Fruit fly (Drosophila melanogaster) whole organism, embryonic: Measurements from ENCODE around the gene Alg11.

Source experiments
- Adf1 ChIP-seq: fragments of 200-800 bp; sonication (Bioruptor generic); IDR thresholded peaks from 2 replicates; pipeline ENCODE4 v1.3.6; 2022; ENCODE audit warnings: missing biosample characterization, missing genetic modification characterization
- CG11398 ChIP-seq: fragments of 200-800 bp; sonication (Bioruptor generic); optimal IDR thresholded peaks from 2 replicates; lab custom pipeline; 2016; ENCODE audit warnings: missing biosample characterization, missing genetic modification characterization
- CG12071 ChIP-seq: fragments of 200-800 bp; sonication (Bioruptor generic); optimal IDR thresholded peaks from 3 replicates; lab custom pipeline; 2018; ENCODE audit warnings: missing biosample characterization, mild to moderate bottlenecking, missing genetic modification characterization
- CG14441 ChIP-seq: fragments of 200-800 bp; sonication (Bioruptor generic); IDR thresholded peaks from 2 replicates; pipeline ENCODE4 v1.3.6; 2022; ENCODE audit warnings: missing biosample characterization, missing genetic modification characterization
- CG2129 ChIP-seq: fragments of 200-800 bp; sonication (Bioruptor generic); IDR thresholded peaks from 2 replicates; pipeline ENCODE4 v1.3.6; 2022; ENCODE audit warnings: missing biosample characterization, missing genetic modification characterization; ENCODE audit not compliant: partially characterized antibody
- CG2199 ChIP-seq: fragments of 200-800 bp; sonication (Bioruptor generic); IDR thresholded peaks from 3 replicates; pipeline ENCODE4 v1.3.6; 2022; ENCODE audit warnings: missing biosample characterization, missing genetic modification characterization
- CG3163 ChIP-seq: fragments of 200-800 bp; sonication (Bioruptor generic); optimal IDR thresholded peaks from 3 replicates; lab custom pipeline; 2016; ENCODE audit warnings: missing biosample characterization, missing genetic modification characterization
- CG32532 ChIP-seq: fragments of 200-800 bp; sonication (Bioruptor generic); IDR thresholded peaks from 2 replicates; pipeline ENCODE4 v1.3.6; 2022; ENCODE audit warnings: missing biosample characterization, missing genetic modification characterization
- CG32767 ChIP-seq: fragments of 200-800 bp; sonication (Bioruptor generic); IDR thresholded peaks from 2 replicates; pipeline ENCODE4 v1.3.6; 2022; ENCODE audit warnings: missing biosample characterization, missing genetic modification characterization
- CG6254 ChIP-seq: fragments of 200-800 bp; sonication (Bioruptor generic); optimal IDR thresholded peaks from 3 replicates; lab custom pipeline; 2017; ENCODE audit warnings: mild to moderate bottlenecking, missing biosample characterization, missing genetic modification reagents, missing genetic modification characterization
- CG9609 ChIP-seq: fragments of 200-800 bp; sonication (Bioruptor generic); optimal IDR thresholded peaks from 3 replicates; lab custom pipeline; 2016; ENCODE audit warnings: missing biosample characterization, missing genetic modification characterization
- CTCF ChIP-seq: fragments of 200-800 bp; sonication (Bioruptor generic); optimal IDR thresholded peaks from 2 replicates; lab custom pipeline; 2017; ENCODE audit warnings: missing biosample characterization, mild to moderate bottlenecking, missing genetic modification characterization, moderate library complexity
- CoRest ChIP-seq: fragments of 200-800 bp; sonication (Bioruptor generic); optimal IDR thresholded peaks from 3 replicates; lab custom pipeline; 2018; ENCODE audit warnings: missing biosample characterization, mild to moderate bottlenecking, missing genetic modification characterization, moderate library complexity
- D19A ChIP-seq: fragments of 200-800 bp; optimal IDR thresholded peaks from 3 replicates; lab custom pipeline; 2019; ENCODE audit warnings: missing biosample characterization, mild to moderate bottlenecking, missing genetic modification characterization, moderate library complexity
- Deaf1 ChIP-seq: fragments of 200-800 bp; optimal IDR thresholded peaks from 3 replicates; lab custom pipeline; 2019; ENCODE audit warnings: missing biosample characterization, mild to moderate bottlenecking, missing genetic modification characterization, moderate library complexity
- Dref ChIP-seq: fragments of 200-800 bp; sonication (Bioruptor generic); IDR thresholded peaks from 2 replicates; pipeline ENCODE4 v1.3.6; 2022; ENCODE audit warnings: missing biosample characterization, missing genetic modification characterization
- HLHmδ ChIP-seq: fragments of 200-800 bp; sonication (Bioruptor generic); optimal IDR thresholded peaks from 2 replicates; lab custom pipeline; 2018; ENCODE audit warnings: missing biosample characterization, mild to moderate bottlenecking, missing genetic modification characterization, moderate library complexity
- Hmr ChIP-seq: fragments of 200-800 bp; sonication (Bioruptor generic); optimal IDR thresholded peaks from 3 replicates; lab custom pipeline; 2017; ENCODE audit warnings: mild to moderate bottlenecking, missing biosample characterization, missing genetic modification reagents, missing genetic modification characterization
- Hr78 ChIP-seq, 2 experiments: fragments of 200-800 bp in 1 of 2; fragments of >200 bp in 1 of 2; sonication (Bioruptor generic) in 1 of 2; optimal IDR thresholded peaks; 2 replicates each; lab custom pipeline; 2017 to 2019; ENCODE audit warnings: missing biosample characterization in 2 of 2, missing genetic modification characterization in 2 of 2, mild to moderate bottlenecking in 1 of 2, moderate library complexity in 1 of 2
- Jarid2 ChIP-seq: fragments of 200-800 bp; sonication (Bioruptor generic); optimal IDR thresholded peaks from 3 replicates; lab custom pipeline; 2017; ENCODE audit warnings: mild to moderate bottlenecking, missing biosample characterization, missing genetic modification reagents, missing genetic modification characterization
- NC2α ChIP-seq: fragments of 200-800 bp; sonication (Bioruptor generic); optimal IDR thresholded peaks from 2 replicates; lab custom pipeline; 2016; ENCODE audit warnings: missing biosample characterization, missing genetic modification characterization
- Nf-YC ChIP-seq: fragments of 200-800 bp; optimal IDR thresholded peaks from 3 replicates; lab custom pipeline; 2019; ENCODE audit warnings: missing biosample characterization, mild to moderate bottlenecking, missing genetic modification characterization, moderate library complexity
- Optix ChIP-seq: fragments of 200-800 bp; sonication (Bioruptor generic); IDR thresholded peaks from 3 replicates; pipeline ENCODE4 v1.3.6; 2022; ENCODE audit warnings: missing biosample characterization, missing genetic modification characterization
- Pdp1 ChIP-seq, 2 experiments: fragments of 200-800 bp; sonication (Bioruptor generic); optimal IDR thresholded peaks; 3 replicates each; lab custom pipeline; 2016; ENCODE audit warnings: missing biosample characterization in 2 of 2, missing genetic modification characterization in 2 of 2, mild to moderate bottlenecking in 1 of 2, moderate library complexity in 1 of 2
- Scr ChIP-seq: fragments of 200-800 bp; sonication (Bioruptor generic); IDR thresholded peaks from 2 replicates; pipeline ENCODE4 v1.3.6; 2022; ENCODE audit warnings: missing biosample characterization, missing genetic modification characterization; ENCODE audit not compliant: partially characterized antibody
- Sin3A ChIP-seq: fragments of >200 bp; optimal IDR thresholded peaks from 2 replicates; lab custom pipeline; 2018
- Sry-β ChIP-seq: fragments of 200-800 bp; sonication (Bioruptor generic); optimal IDR thresholded peaks from 2 replicates; lab custom pipeline; 2018; ENCODE audit warnings: missing biosample characterization, mild to moderate bottlenecking, missing genetic modification characterization, moderate library complexity
- Trl ChIP-seq, 3 experiments: fragments of >200 bp in 2 of 3; fragments of 200-800 bp in 1 of 3; sonication (Bioruptor generic) in 1 of 3; optimal IDR thresholded peaks; 2 replicates in 1 of 3; 3 replicates in 2 of 3; lab custom pipeline; 2016 to 2017; ENCODE audit warnings: missing biosample characterization in 1 of 3, missing genetic modification characterization in 1 of 3
- cg ChIP-seq: fragments of 200-800 bp; sonication (Bioruptor generic); optimal IDR thresholded peaks from 3 replicates; lab custom pipeline; 2019; ENCODE audit warnings: missing biosample characterization, mild to moderate bottlenecking, missing genetic modification characterization, moderate library complexity
- chinmo ChIP-seq: fragments of 200-800 bp; sonication (Bioruptor generic); IDR thresholded peaks from 4 replicates; pipeline ENCODE4 v1.3.6; 2022; ENCODE audit warnings: missing biosample characterization, missing genetic modification characterization; ENCODE audit not compliant: partially characterized antibody
- chm ChIP-seq: fragments of 200-800 bp; sonication (Bioruptor generic); IDR thresholded peaks from 2 replicates; pipeline ENCODE4 v1.3.6; 2022; ENCODE audit warnings: missing biosample characterization, missing genetic modification characterization
- ci ChIP-seq: fragments of 200-800 bp; sonication (Bioruptor generic); IDR thresholded peaks from 3 replicates; pipeline ENCODE4 v1.3.6; 2022; ENCODE audit warnings: missing biosample characterization, missing genetic modification characterization
- ewg ChIP-seq: fragments of 200-800 bp; sonication (Bioruptor generic); optimal IDR thresholded peaks from 3 replicates; lab custom pipeline; 2017; ENCODE audit warnings: mild to moderate bottlenecking, missing biosample characterization, missing genetic modification reagents, missing genetic modification characterization
- gcm ChIP-seq: fragments of 200-800 bp; sonication (Bioruptor generic); optimal IDR thresholded peaks from 2 replicates; lab custom pipeline; 2019; ENCODE audit warnings: missing biosample characterization, mild to moderate bottlenecking, missing genetic modification characterization, moderate library complexity
- ken ChIP-seq: fragments of 200-800 bp; sonication (Bioruptor generic); IDR thresholded peaks from 3 replicates; pipeline ENCODE4 v1.3.6; 2022; ENCODE audit warnings: missing biosample characterization, missing genetic modification characterization
- nerfin-1 ChIP-seq: fragments of 200-800 bp; sonication (Bioruptor generic); optimal IDR thresholded peaks from 3 replicates; lab custom pipeline; 2019; ENCODE audit warnings: missing biosample characterization, mild to moderate bottlenecking, missing genetic modification characterization, moderate library complexity
- oc ChIP-seq: fragments of 200-800 bp; sonication (Bioruptor generic); optimal IDR thresholded peaks from 2 replicates; lab custom pipeline; 2018; ENCODE audit warnings: missing biosample characterization, mild to moderate bottlenecking, missing genetic modification characterization, moderate library complexity
- otp ChIP-seq: fragments of 200-800 bp; sonication (Bioruptor generic); IDR thresholded peaks from 3 replicates; pipeline ENCODE4, ENCODE4 v1.3.6; 2022; ENCODE audit warnings: missing biosample characterization, missing genetic modification characterization
- prd ChIP-seq, 3 experiments: fragments of >200 bp in 2 of 3; fragments of 200-800 bp in 1 of 3; sonication (Bioruptor generic) in 1 of 3; optimal IDR thresholded peaks in 2 of 3; IDR thresholded peaks in 1 of 3; 2 replicates in 2 of 3; 3 replicates in 1 of 3; pipeline versions ENCODE4 v1.3.6 to Lab custom; 2017 to 2022; ENCODE audit warnings: missing biosample characterization in 1 of 3, missing genetic modification characterization in 1 of 3
- pros ChIP-seq: fragments of 200-800 bp; sonication (Bioruptor generic); optimal IDR thresholded peaks from 3 replicates; lab custom pipeline; 2019; ENCODE audit warnings: missing biosample characterization, mild to moderate bottlenecking, missing genetic modification characterization, moderate library complexity
- sens ChIP-seq: fragments of 200-800 bp; sonication (Bioruptor generic); peaks from one replicate; lab custom pipeline; 2016; ENCODE audit warnings: missing biosample characterization, missing genetic modification characterization
- shn ChIP-seq: fragments of 200-800 bp; sonication (Bioruptor generic); optimal IDR thresholded peaks from 3 replicates; lab custom pipeline; 2016; ENCODE audit warnings: missing biosample characterization, missing genetic modification characterization
- sob ChIP-seq: fragments of 200-800 bp; sonication (Bioruptor generic); IDR thresholded peaks from 2 replicates; pipeline ENCODE4 v1.3.6; 2022; ENCODE audit warnings: missing biosample characterization, missing genetic modification characterization
- tin ChIP-seq: fragments of 200-800 bp; sonication (Bioruptor generic); optimal IDR thresholded peaks from 3 replicates; lab custom pipeline; 2016; ENCODE audit warnings: missing biosample characterization, missing genetic modification characterization
- ttk ChIP-seq: fragments of 200-800 bp; sonication (Bioruptor generic); IDR thresholded peaks from 2 replicates; pipeline ENCODE4 v2.1.2; 2022; ENCODE audit warnings: missing biosample characterization, missing genetic modification characterization
- tx ChIP-seq: fragments of 200-800 bp; sonication (Bioruptor generic); optimal IDR thresholded peaks from 2 replicates; lab custom pipeline; 2016; ENCODE audit warnings: missing biosample characterization, missing genetic modification characterization
- wek ChIP-seq: fragments of 200-800 bp; sonication (Bioruptor generic); optimal IDR thresholded peaks from 3 replicates; lab custom pipeline; 2018; ENCODE audit warnings: missing biosample characterization, mild to moderate bottlenecking, missing genetic modification characterization, moderate library complexity

The Alg11 gene

DNA sequence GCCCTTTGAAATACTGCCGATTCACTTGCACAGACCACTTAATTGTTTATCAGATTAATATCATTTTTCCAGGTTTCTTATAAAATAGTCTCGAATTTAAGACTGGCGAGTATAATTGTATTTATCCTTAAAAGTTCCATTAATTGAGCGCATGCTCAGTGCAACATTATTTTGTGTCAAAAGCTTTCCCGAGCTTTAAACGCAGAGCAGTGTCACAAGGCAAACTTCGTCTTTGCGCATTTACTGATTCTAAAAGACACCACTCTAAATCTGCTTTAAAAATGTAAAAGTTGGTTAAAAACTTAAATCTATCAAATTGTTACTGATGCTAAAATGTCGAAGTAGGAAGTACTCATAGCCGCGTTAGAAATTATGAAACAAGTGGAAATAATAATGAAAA lies at the start of gene Alg11, which contains the start of gene CG7166:
Gene Alg11 (plus strand): TSS at position 260 of the 400 bp plus-strand sequence.
Gene CG7166 (minus strand): TSS at position 101 of the 400 bp plus-strand sequence.
- TF ChIP-seq CG12071 (GFP tag; lab: Kevin White, UChicago) (no peak), ewg (peak; percentile 88), Dref (no peak), CG2129 (GFP tag; lab: Robert Waterston, UW) (no peak), sens (GFP tag; lab: Kevin White, UChicago) (peak; percentile 56), Pdp1 (GFP tag; optimal IDR thresholded peaks at IDR 0.05; lab: Kevin White, UChicago) (no peak), Sin3A (no peak), CG11398 (no peak)

DNA sequence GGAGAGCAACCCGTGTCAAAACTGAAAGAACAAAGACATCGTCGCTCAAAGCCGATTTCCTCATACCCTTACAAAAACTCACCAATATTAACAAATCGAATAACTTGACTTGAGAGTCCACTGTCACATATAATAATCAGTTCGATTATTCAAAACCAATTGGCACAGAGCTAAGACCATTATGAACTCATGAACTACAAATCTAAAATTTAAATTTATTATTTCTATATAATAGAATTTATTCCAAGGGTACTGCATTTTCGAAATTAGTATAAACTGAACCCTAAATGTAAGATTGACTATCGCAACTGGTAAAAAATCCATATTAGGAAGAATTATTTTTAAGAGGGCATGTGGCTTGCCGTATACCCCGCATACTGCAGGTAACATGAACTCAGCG lies 43.6 kb upstream of the Alg11 start:
- TF ChIP-seq D19A (tag; lab: Kevin White, UChicago) (peak; percentile 73), nerfin-1 (tag; lab: Kevin White, UChicago) (no peak)

DNA sequence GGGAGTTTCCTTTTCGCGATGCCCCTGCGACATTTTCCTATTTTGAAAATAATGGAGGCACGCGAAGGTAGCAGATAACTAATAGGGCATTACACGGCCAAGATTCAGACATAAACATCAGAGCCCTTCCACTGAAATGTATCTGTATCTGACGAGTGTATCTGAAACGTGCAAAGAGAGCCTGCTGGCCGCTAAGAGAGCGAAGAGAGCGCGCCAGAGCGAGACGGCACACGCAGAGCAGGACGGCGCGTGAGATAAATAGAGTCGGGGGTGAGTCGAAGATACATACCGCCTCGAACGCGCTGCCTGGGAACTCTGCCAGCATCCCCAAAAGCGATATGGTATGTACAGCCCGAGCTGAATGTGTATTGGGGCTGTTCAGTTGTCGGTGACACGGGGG lies 40.9 kb upstream of the Alg11 start:
- TF ChIP-seq chinmo (GFP tag; lab: Robert Waterston, UW) (peak; percentile 50; the same call in 1 of the 4 replicates), Nf-YC (tag; lab: Kevin White, UChicago) (peak; percentile 95), CG32532 (GFP tag; lab: Robert Waterston, UW) (no peak; the same call in 1 of the 2 replicates), sob (GFP tag; lab: Robert Waterston, UW) (0 out of 2 replicates have a peak, but pooled peaks have one; percentile 18), ci (GFP tag; lab: Robert Waterston, UW) (peak; percentile 78), CG6254 (GFP tag; lab: Kevin White, UChicago) (peak; percentile 30), prd (optimal IDR thresholded peaks at IDR 0.05; lab: Kevin White, UChicago) (no peak), prd (GFP tag; IDR thresholded peaks at IDR 0.05; lab: Robert Waterston, UW) (no peak), CG3163 (peak; percentile 99), CG2199 (GFP tag; lab: Robert Waterston, UW) (0 out of 3 replicates have a peak, but pooled peaks have one; percentile 72), tin (GFP tag; lab: Kevin White, UChicago) (no peak), Scr (GFP tag; lab: Robert Waterston, UW) (no peak), CoRest (tag; lab: Kevin White, UChicago) (peak; percentile 11), Jarid2 (GFP tag; lab: Kevin White, UChicago) (peak; percentile 58), pros (peak; percentile 33), Optix (no peak), tx (GFP tag; lab: Kevin White, UChicago) (no peak), shn (no peak), oc (tag; lab: Kevin White, UChicago) (peak; percentile 39), Trl (optimal IDR thresholded peaks at IDR 0.05; lab: Kevin White, UChicago) (peak; percentile 68 to 96), Trl (GFP tag; optimal IDR thresholded peaks at IDR 0.05; lab: Kevin White, UChicago) (no peak), otp (GFP tag; lab: Robert Waterston, UW) (peak; percentile 22; the same call in 1 of the 3 replicates), chm (GFP tag; lab: Robert Waterston, UW) (peak; percentile 70), Sry-β (GFP tag; lab: Kevin White, UChicago) (no peak), CG9609 (GFP tag; lab: Kevin White, UChicago) (no peak), Adf1 (GFP tag; lab: Robert Waterston, UW) (peak; percentile 80), CG32767 (peak; percentile 91), ttk (GFP tag; lab: Robert Waterston, UW) (peak; percentile 69; the same call in 1 of the 2 replicates), Hmr (GFP tag; lab: Kevin White, UChicago) (peak; percentile 13), CG14441 (GFP tag; lab: Robert Waterston, UW) (peak; percentile 16; the same call in 1 of the 2 replicates), ken (GFP tag; lab: Robert Waterston, UW) (0 out of 3 replicates have a peak, but pooled peaks have one; percentile 3), Hr78 (GFP tag; optimal IDR thresholded peaks at IDR 0.05; lab: Kevin White, UChicago) (no peak), cg (GFP tag; lab: Kevin White, UChicago) (peak; percentile 78), gcm (GFP tag; lab: Kevin White, UChicago) (peak; percentile 57), NC2α (GFP tag; lab: Kevin White, UChicago) (no peak), wek (GFP tag; lab: Kevin White, UChicago) (peak; percentile 9), Deaf1 (tag; lab: Kevin White, UChicago) (peak; percentile 80), HLHmδ (GFP tag; lab: Kevin White, UChicago) (peak; percentile 63), CTCF (GFP tag; lab: Kevin White, UChicago) (peak; percentile 1)
